Worm (Caenorhabditis elegans) whole organism, L4 larva: ENCODE measurements around the gene srbc-43.

Source experiments
- D1046.2 ChIP-seq: fragments of 200-800 bp; sonication (Bioruptor generic); IDR thresholded peaks from 2 replicates; pipeline ENCODE4 v1.3.6; 2022; ENCODE audit warnings: missing genetic modification characterization, missing compliant biosample characterization
- F26F4.8 ChIP-seq: fragments of 200-800 bp; sonication (Bioruptor generic); conservative IDR thresholded peaks from 2 replicates; pipeline ENCODE4 v1.3.6; 2022; ENCODE audit warnings: missing genetic modification characterization, missing compliant biosample characterization
- F37D6.2 ChIP-seq: sonication (generic microtip); optimal IDR thresholded peaks from 2 replicates; lab custom pipeline; 2016; ENCODE audit warnings: mild to moderate bottlenecking, missing genetic modification characterization, missing compliant biosample characterization
- R02D3.7 ChIP-seq: fragments of 150-350 bp; sonication (generic microtip); optimal IDR thresholded peaks from 3 replicates; lab custom pipeline; 2014; ENCODE audit warnings: missing biosample characterization, missing genetic modification characterization
- Y105C5A.15 ChIP-seq: fragments of 200-800 bp; sonication (Bioruptor generic); IDR thresholded peaks from 2 replicates; pipeline ENCODE4 v1.3.6; 2022; ENCODE audit warnings: missing genetic modification characterization, missing compliant biosample characterization
- Y75B8A.6 ChIP-seq: fragments of 200-800 bp; sonication (Bioruptor generic); IDR thresholded peaks from 2 replicates; pipeline ENCODE4 v1.3.6; 2022; ENCODE audit warnings: missing genetic modification reagents, missing genetic modification characterization, missing compliant biosample characterization
- ZK337.2 ChIP-seq: fragments of 200-800 bp; sonication (Bioruptor generic); IDR thresholded peaks from 2 replicates; pipeline ENCODE4 v1.3.6; 2022; ENCODE audit warnings: missing genetic modification reagents, missing genetic modification characterization, missing compliant biosample characterization
- ZK546.5 ChIP-seq, 2 experiments: sonication (generic microtip); optimal IDR thresholded peaks; 2 replicates each; lab custom pipeline; 2017; ENCODE audit warnings: missing biosample characterization in 2 of 2, missing genetic modification characterization in 2 of 2
- arid-1 ChIP-seq: fragments of 200-800 bp; sonication (Bioruptor generic); conservative IDR thresholded peaks from 2 replicates; pipeline ENCODE4 v1.3.6; 2022; ENCODE audit warnings: missing genetic modification reagents, missing genetic modification characterization, missing compliant biosample characterization
- attf-4 ChIP-seq: sonication (generic microtip); optimal IDR thresholded peaks from 3 replicates; lab custom pipeline; 2017; ENCODE audit warnings: missing biosample characterization, missing genetic modification characterization
- ceh-28 ChIP-seq: fragments of 150-350 bp; optimal IDR thresholded peaks from 2 replicates; lab custom pipeline; 2014; ENCODE audit warnings: missing biosample characterization, missing genetic modification reagents, missing genetic modification characterization
- ceh-44 ChIP-seq: fragments of 200-800 bp; sonication (Bioruptor generic); IDR thresholded peaks from 2 replicates; pipeline ENCODE4 v1.3.6; 2022; ENCODE audit warnings: missing genetic modification reagents, missing genetic modification characterization, missing compliant biosample characterization
- ceh-62 ChIP-seq: sonication (generic microtip); optimal IDR thresholded peaks from 2 replicates; lab custom pipeline; 2017; ENCODE audit warnings: missing biosample characterization, missing genetic modification characterization
- daf-16 ChIP-seq, 3 experiments: sonication (generic microtip); optimal IDR thresholded peaks; 2 replicates each; lab custom pipeline; 2016 to 2017; ENCODE audit warnings: missing genetic modification characterization in 3 of 3, missing genetic modification reagents in 3 of 3, mild to moderate bottlenecking in 2 of 3, missing compliant biosample characterization in 2 of 3, missing biosample characterization in 1 of 3, moderate library complexity in 1 of 3
- daf-19 ChIP-seq: fragments of 200-800 bp; sonication (Bioruptor generic); conservative IDR thresholded peaks from 2 replicates; pipeline ENCODE4 v1.3.6; 2022; ENCODE audit warnings: missing genetic modification characterization, missing compliant biosample characterization
- dpl-1 ChIP-seq: fragments of 150-350 bp; optimal IDR thresholded peaks from 2 replicates; lab custom pipeline; 2014; ENCODE audit warnings: missing biosample characterization, missing genetic modification reagents, missing genetic modification characterization
- dve-1 ChIP-seq: sonication (generic microtip); optimal IDR thresholded peaks from 2 replicates; lab custom pipeline; 2017; ENCODE audit warnings: antibody characterized with exemption, mild to moderate bottlenecking, missing genetic modification characterization, missing compliant biosample characterization; ENCODE audit not compliant: insufficient read depth
- egl-43 ChIP-seq: fragments of 200-800 bp; sonication (Bioruptor generic); IDR thresholded peaks from 2 replicates; pipeline ENCODE4 v1.3.6; 2022; ENCODE audit warnings: missing genetic modification reagents, missing genetic modification characterization, missing compliant biosample characterization
- fkh-10 ChIP-seq: fragments of 150-350 bp; optimal IDR thresholded peaks from 2 replicates; lab custom pipeline; 2014; ENCODE audit warnings: missing biosample characterization, missing genetic modification reagents, missing genetic modification characterization
- hlh-11 ChIP-seq: fragments of 200-800 bp; sonication (Bioruptor generic); optimal IDR thresholded peaks from 2 replicates; lab custom pipeline; 2018; ENCODE audit warnings: mild to moderate bottlenecking, missing genetic modification characterization, missing compliant biosample characterization
- hlh-30 ChIP-seq: sonication (generic microtip); optimal IDR thresholded peaks from 2 replicates; lab custom pipeline; 2017; ENCODE audit warnings: antibody characterized with exemption, mild to moderate bottlenecking, missing genetic modification characterization, missing compliant biosample characterization; ENCODE audit not compliant: insufficient read depth
- lin-29 ChIP-seq: fragments of 200-800 bp; sonication (Bioruptor generic); IDR thresholded peaks from 2 replicates; pipeline ENCODE4 v1.3.6; 2022; ENCODE audit warnings: missing genetic modification reagents, missing genetic modification characterization, missing compliant biosample characterization
- lin-38 ChIP-seq: fragments of 200-800 bp; sonication (Bioruptor generic); IDR thresholded peaks from 2 replicates; pipeline ENCODE4 v1.3.6; 2022; ENCODE audit warnings: missing genetic modification reagents, missing genetic modification characterization, missing compliant biosample characterization
- madf-5 ChIP-seq, 2 experiments: fragments of 200-800 bp; sonication (Bioruptor generic); IDR thresholded peaks; 2 replicates each; pipeline ENCODE4 v1.3.6; 2022; ENCODE audit warnings: missing compliant biosample characterization in 2 of 2, missing genetic modification characterization in 2 of 2
- madf-9 ChIP-seq: fragments of 200-800 bp; sonication (Bioruptor generic); conservative IDR thresholded peaks from 2 replicates; pipeline ENCODE4 v1.3.6; 2022; ENCODE audit warnings: missing genetic modification reagents, missing genetic modification characterization, missing compliant biosample characterization
- mdl-1 ChIP-seq, 2 experiments: fragments of 150-350 bp in 1 of 2; sonication (generic microtip) in 1 of 2; optimal IDR thresholded peaks; 2 replicates each; lab custom pipeline; 2014 to 2017; ENCODE audit warnings: missing biosample characterization in 2 of 2, missing genetic modification characterization in 2 of 2
- mdt-29 ChIP-seq: fragments of 200-800 bp; sonication (Bioruptor generic); IDR thresholded peaks from 2 replicates; pipeline ENCODE4 v1.3.6; 2022; ENCODE audit warnings: missing genetic modification reagents, missing genetic modification characterization, missing compliant biosample characterization
- mes-2 ChIP-seq: sonication (generic microtip); optimal IDR thresholded peaks from 2 replicates; lab custom pipeline; 2016; ENCODE audit warnings: missing genotype, mild to moderate bottlenecking, missing genetic modification characterization, missing compliant biosample characterization; ENCODE audit not compliant: poor library complexity, severe bottlenecking
- mxl-3 ChIP-seq: fragments of 200-800 bp; sonication (Bioruptor generic); optimal IDR thresholded peaks from 2 replicates; lab custom pipeline; 2018; ENCODE audit warnings: mild to moderate bottlenecking, missing genetic modification characterization, missing compliant biosample characterization
- nhr-111 ChIP-seq: fragments of 200-800 bp; sonication (Bioruptor generic); optimal IDR thresholded peaks from 2 replicates; lab custom pipeline; 2018; ENCODE audit warnings: mild to moderate bottlenecking, missing genetic modification characterization, missing compliant biosample characterization
- nhr-28 ChIP-seq: fragments of 150-350 bp; optimal IDR thresholded peaks from 2 replicates; lab custom pipeline; 2014; ENCODE audit warnings: missing biosample characterization, missing genetic modification characterization
- nhr-77 ChIP-seq: fragments of 150-350 bp; optimal IDR thresholded peaks from 2 replicates; lab custom pipeline; 2014; ENCODE audit warnings: missing biosample characterization, missing genetic modification characterization
- php-3 ChIP-seq: fragments of 200-800 bp; sonication (Bioruptor generic); IDR thresholded peaks from 2 replicates; pipeline ENCODE4 v1.3.6; 2022; ENCODE audit warnings: missing genetic modification reagents, missing genetic modification characterization, missing compliant biosample characterization
- pqm-1 ChIP-seq: sonication (generic microtip); optimal IDR thresholded peaks from 2 replicates; lab custom pipeline; 2017; ENCODE audit warnings: missing biosample characterization, missing genetic modification characterization
- spr-1 ChIP-seq: sonication (generic microtip); optimal IDR thresholded peaks from 2 replicates; lab custom pipeline; 2016; ENCODE audit warnings: mild to moderate bottlenecking, missing genetic modification characterization, missing compliant biosample characterization
- unc-130 ChIP-seq: sonication (generic microtip); optimal IDR thresholded peaks from 2 replicates; lab custom pipeline; 2016; ENCODE audit warnings: missing genetic modification reagents, missing genetic modification characterization, missing compliant biosample characterization
- zag-1 ChIP-seq: fragments of 150-350 bp; optimal IDR thresholded peaks from 2 replicates; lab custom pipeline; 2014; ENCODE audit warnings: missing biosample characterization, missing genetic modification characterization
- zfp-3 ChIP-seq: fragments of 200-800 bp; sonication (Bioruptor generic); conservative IDR thresholded peaks from 2 replicates; pipeline ENCODE4 v1.3.6; 2022; ENCODE audit warnings: missing genetic modification reagents, missing genetic modification characterization, missing compliant biosample characterization
- zip-11 ChIP-seq: fragments of 200-800 bp; sonication (Bioruptor generic); IDR thresholded peaks from 2 replicates; pipeline ENCODE4 v1.3.6; 2022; ENCODE audit warnings: missing genetic modification characterization, missing compliant biosample characterization

srbc-43 gene

ce11 chrV:12795196-12795595, 4.9 kb upstream of the srbc-43 start, which contains the start of gene ugt-4 (continued):
- TF ChIP-seq nhr-77 (tag; lab: Kevin White, UChicago): peak; percentile 53
- TF ChIP-seq Y105C5A.15: no peak
- TF ChIP-seq lin-29 (GFP tag; lab: Robert Waterston, UW): no peak
- no peak for TF ChIP-seq madf-9 (GFP tag; lab: Robert Waterston, UW)
- no peak for TF ChIP-seq D1046.2
- TF ChIP-seq nhr-111: no peak
- no peak for TF ChIP-seq ZK337.2 (GFP tag; lab: Robert Waterston, UW)
- TF ChIP-seq F37D6.2: no peak
- TF ChIP-seq php-3 (GFP tag; lab: Robert Waterston, UW): 0 out of 2 replicates have a peak, but pooled peaks have one; percentile 6
- no peak for TF ChIP-seq zip-11
- TF ChIP-seq F26F4.8 (GFP tag; lab: Robert Waterston, UW): no peak
- no peak for TF ChIP-seq ceh-28
- no peak for TF ChIP-seq zfp-3 (GFP tag; lab: Robert Waterston, UW)
- no peak for TF ChIP-seq daf-16 (GFP tag; optimal IDR thresholded peaks at IDR 0.05; lab: Kevin White, UChicago)
- TF ChIP-seq daf-16 (tag; optimal IDR thresholded peaks at IDR 0.05; lab: Kevin White, UChicago): peak; percentile 35
- TF ChIP-seq mdl-1 (tag; optimal IDR thresholded peaks at IDR 0.05; lab: Kevin White, UChicago): no peak
- no peak for TF ChIP-seq daf-19
- TF ChIP-seq Y75B8A.6 (GFP tag; lab: Robert Waterston, UW): no peak
- no peak for TF ChIP-seq dpl-1 (GFP tag; lab: Kevin White, UChicago)
- no peak for TF ChIP-seq ceh-62 (tag; lab: Kevin White, UChicago)
- TF ChIP-seq pqm-1 (tag; lab: Kevin White, UChicago): peak; percentile 49
- TF ChIP-seq nhr-28 (tag; lab: Kevin White, UChicago): peak; percentile 75
- TF ChIP-seq hlh-30 (tag; lab: Kevin White, UChicago): peak; percentile 65
- TF ChIP-seq mxl-3 (GFP tag; lab: Kevin White, UChicago): no peak
- no peak for TF ChIP-seq R02D3.7 (tag; lab: Kevin White, UChicago)
- TF ChIP-seq dve-1 (tag; lab: Kevin White, UChicago): peak; percentile 67
- TF ChIP-seq egl-43 (GFP tag; lab: Robert Waterston, UW): no peak
- TF ChIP-seq mes-2 (tag; lab: Kevin White, UChicago): no peak
- no peak for TF ChIP-seq arid-1 (GFP tag; lab: Robert Waterston, UW)

ce11 chrV:12792752-12793151, 2.4 kb upstream of the srbc-43 start, which contains the start of gene ugt-5:
Gene ugt-5 (minus strand): TSS chrV:12792965.
- TF ChIP-seq spr-1 (tag; lab: Kevin White, UChicago) (no peak), pqm-1 (tag; lab: Kevin White, UChicago) (peak; percentile 24), hlh-11 (tag; lab: Kevin White, UChicago) (peak; percentile 20), hlh-30 (tag; lab: Kevin White, UChicago) (peak; percentile 44), dve-1 (tag; lab: Kevin White, UChicago) (peak; percentile 34), nhr-28 (tag; lab: Kevin White, UChicago) (peak; percentile 76), mdt-29 (GFP tag; lab: Robert Waterston, UW) (no peak), ceh-44 (GFP tag; lab: Robert Waterston, UW) (no peak), lin-38 (no peak), nhr-77 (tag; lab: Kevin White, UChicago) (peak; percentile 18), unc-130 (GFP tag; lab: Kevin White, UChicago) (no peak), ZK546.5 (tag; optimal IDR thresholded peaks at IDR 0.05; lab: Kevin White, UChicago) (no peak), madf-5 (GFP tag; IDR thresholded peaks at IDR 0.05; lab: Robert Waterston, UW) (no peak), fkh-10 (GFP tag; lab: Kevin White, UChicago) (no peak), attf-4 (tag; lab: Kevin White, UChicago) (no peak), D1046.2 (no peak), daf-16 (GFP tag; optimal IDR thresholded peaks at IDR 0.05; lab: Kevin White, UChicago) (no peak), daf-16 (tag; optimal IDR thresholded peaks at IDR 0.05; lab: Kevin White, UChicago) (peak; percentile 82), zag-1 (tag; lab: Kevin White, UChicago) (no peak)
